In the genomic region with DNA sequence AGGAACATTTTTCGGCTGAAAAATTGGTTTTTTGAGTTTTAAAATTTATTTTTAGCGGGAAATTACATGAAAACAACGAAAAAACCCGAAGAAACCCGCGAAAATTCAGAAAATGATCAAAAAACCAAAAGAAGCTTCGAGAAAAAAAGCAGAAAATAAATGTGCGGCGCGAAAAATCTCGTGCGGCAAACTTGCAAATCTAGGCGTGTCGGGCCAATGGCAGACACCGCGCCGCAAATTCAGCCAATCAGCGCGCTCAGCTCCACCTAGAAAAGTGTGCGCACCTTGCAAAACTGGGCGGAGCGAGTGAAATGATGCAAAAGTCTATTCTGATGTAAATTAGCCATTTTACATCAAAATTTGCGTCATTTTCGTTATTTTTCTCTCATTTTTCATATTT, we compare ENCODE assay signal across 3 worm cellular contexts.
TF ChIP-seq lines count a peak whose summit lies in the region.

A gene (minus strand): TSS at position 15 of the 400 bp plus-strand sequence.

TF ChIP-seq in whole organism, L1 larva, 84 proteins besides CTCF, POLR2A, EP300 and RAD21 (continued from another document and continues in another):
- peak in 1 of 2 experiments; percentile 92 for TF ChIP-seq mdl-1 (tag; optimal IDR thresholded peaks at IDR 0.05; lab: Kevin White, UChicago)
- TF ChIP-seq nhr-85 (tag; lab: Kevin White, UChicago), result peak; percentile 99
- no peak for TF ChIP-seq sptf-1 (tag; optimal IDR thresholded peaks at IDR 0.05; lab: Kevin White, UChicago)
- TF ChIP-seq isw-1 (GFP tag; IDR thresholded peaks at IDR 0.05; lab: Robert Waterston, UW), result peak; percentile 100
- TF ChIP-seq lin-14 (GFP tag; optimal IDR thresholded peaks at IDR 0.05; lab: Kevin White, UChicago), result peak; percentile 99
- TF ChIP-seq ceh-63 (GFP tag; optimal IDR thresholded peaks at IDR 0.05; lab: Kevin White, UChicago), result peak; percentile 85
- TF ChIP-seq unc-130 (tag; optimal IDR thresholded peaks at IDR 0.05; lab: Kevin White, UChicago), result peak; percentile 97
- peak; percentile 72 for TF ChIP-seq nhr-12 (tag; optimal IDR thresholded peaks at IDR 0.05; lab: Kevin White, UChicago)
- TF ChIP-seq C16A3.4 (tag; optimal IDR thresholded peaks at IDR 0.05; lab: Kevin White, UChicago), result peak; percentile 97
- peak; percentile 97 for TF ChIP-seq ztf-4 (tag; optimal IDR thresholded peaks at IDR 0.05; lab: Kevin White, UChicago)
- TF ChIP-seq Y116A8C.19 (tag; optimal IDR thresholded peaks at IDR 0.05; lab: Kevin White, UChicago; ENCODE audit: borderline replicate concordance), result peak; percentile 31
- no peak for TF ChIP-seq hlh-4 (tag; optimal IDR thresholded peaks at IDR 0.05; lab: Kevin White, UChicago)
- TF ChIP-seq nhr-20 (tag; optimal IDR thresholded peaks at IDR 0.05; lab: Kevin White, UChicago), result peak; percentile 99
- peak; percentile 95 for TF ChIP-seq efl-1 (optimal IDR thresholded peaks at IDR 0.05; lab: Kevin White, UChicago)
- peak; percentile 86 to 99 for TF ChIP-seq efl-1 (GFP tag; optimal IDR thresholded peaks at IDR 0.05 in 1 of 2; lab: Kevin White, UChicago)
- TF ChIP-seq hlh-17 (GFP tag; optimal IDR thresholded peaks at IDR 0.05; lab: Kevin White, UChicago; ENCODE audit: borderline replicate concordance), result peak; percentile 65
- TF ChIP-seq F16B12.6 (tag; optimal IDR thresholded peaks at IDR 0.05; lab: Kevin White, UChicago), result peak; percentile 67
- TF ChIP-seq fkh-4 (tag; optimal IDR thresholded peaks at IDR 0.05; lab: Kevin White, UChicago; ENCODE audit: borderline replicate concordance), result peak; percentile 95
- peak; percentile 90 to 93 (median 91) for TF ChIP-seq dpl-1 (GFP tag; optimal IDR thresholded peaks at IDR 0.05; lab: Kevin White, UChicago)
- TF ChIP-seq fkh-10 (GFP tag; optimal IDR thresholded peaks at IDR 0.05; lab: Kevin White, UChicago), result peak; percentile 97
- TF ChIP-seq snu-23 (GFP tag; optimal IDR thresholded peaks at IDR 0.05; lab: Kevin White, UChicago), result peak; percentile 99
- TF ChIP-seq lsy-2 (tag; optimal IDR thresholded peaks at IDR 0.05; lab: Kevin White, UChicago), result peak; percentile 97 to 98
- no peak for TF ChIP-seq alr-1 (tag; optimal IDR thresholded peaks at IDR 0.05; lab: Kevin White, UChicago; ENCODE audit: borderline replicate concordance)
- peak; percentile 99 for TF ChIP-seq grh-1 (GFP tag; IDR thresholded peaks at IDR 0.05; lab: Robert Waterston, UW)
- peak; percentile 99 for TF ChIP-seq nhr-71 (tag; optimal IDR thresholded peaks at IDR 0.05; lab: Kevin White, UChicago)
- TF ChIP-seq nhr-19 (GFP tag; conservative IDR thresholded peaks at IDR 0.05; lab: Robert Waterston, UW), result peak; percentile 99
- TF ChIP-seq lin-35 (GFP tag; optimal IDR thresholded peaks at IDR 0.05; lab: Kevin White, UChicago), result peak; percentile 90 to 94
- TF ChIP-seq nhr-237 (tag; optimal IDR thresholded peaks at IDR 0.05; lab: Kevin White, UChicago), result peak; percentile 93
- TF ChIP-seq aha-1 (tag; optimal IDR thresholded peaks at IDR 0.05; lab: Kevin White, UChicago), result peak; percentile 95
- TF ChIP-seq lin-39 (tag; optimal IDR thresholded peaks at IDR 0.05; lab: Kevin White, UChicago), result peak; percentile 99
- peak; percentile 95 for TF ChIP-seq C04F5.9 (tag; optimal IDR thresholded peaks at IDR 0.05; lab: Kevin White, UChicago)
- peak; percentile 95 for TF ChIP-seq C34B4.2 (tag; optimal IDR thresholded peaks at IDR 0.05; lab: Kevin White, UChicago)
- peak; percentile 99 for TF ChIP-seq mab-9 (GFP tag; IDR thresholded peaks at IDR 0.05; lab: Robert Waterston, UW)
- TF ChIP-seq irx-1 (tag; optimal IDR thresholded peaks at IDR 0.05; lab: Kevin White, UChicago), result peak; percentile 99
- TF ChIP-seq pax-3 (tag; optimal IDR thresholded peaks at IDR 0.05; lab: Kevin White, UChicago), result peak; percentile 99
- TF ChIP-seq pag-3 (tag; optimal IDR thresholded peaks at IDR 0.05; lab: Kevin White, UChicago; ENCODE audit: borderline replicate concordance, insufficient read depth), result no peak
- peak; percentile 99 for TF ChIP-seq lin-13 (GFP tag; optimal IDR thresholded peaks at IDR 0.05; lab: Kevin White, UChicago)
- peak; percentile 36 for TF ChIP-seq zag-1 (tag; optimal IDR thresholded peaks at IDR 0.05; lab: Kevin White, UChicago)
- peak; percentile 73 for TF ChIP-seq ceh-90 (tag; optimal IDR thresholded peaks at IDR 0.05; lab: Kevin White, UChicago)
- TF ChIP-seq egl-27 (tag; optimal IDR thresholded peaks at IDR 0.05; lab: Kevin White, UChicago), result peak; percentile 38 to 66

TF ChIP-seq in whole organism, L3 larva, 47 proteins besides CTCF, POLR2A, EP300 and RAD21 (continued from another document):
- peak; percentile 79 for TF ChIP-seq snpc-4 (tag; optimal IDR thresholded peaks at IDR 0.05; lab: Kevin White, UChicago)
- peak; percentile 83 for TF ChIP-seq unc-62 (GFP tag; optimal IDR thresholded peaks at IDR 0.05; lab: Kevin White, UChicago)
- TF ChIP-seq skn-1 (tag; optimal IDR thresholded peaks at IDR 0.05; lab: Kevin White, UChicago), result peak; percentile 94
- TF ChIP-seq elt-2 (tag; optimal IDR thresholded peaks at IDR 0.05; lab: Kevin White, UChicago), result peak; percentile 88
- TF ChIP-seq nhr-77 (tag; optimal IDR thresholded peaks at IDR 0.05; lab: Kevin White, UChicago), result peak; percentile 81
- no peak for TF ChIP-seq unc-39 (tag; optimal IDR thresholded peaks at IDR 0.05; lab: Kevin White, UChicago)
- peak; percentile 62 for TF ChIP-seq nhr-67 (tag; optimal IDR thresholded peaks at IDR 0.05; lab: Kevin White, UChicago)
- no peak for TF ChIP-seq mml-1 (tag; optimal IDR thresholded peaks at IDR 0.05; lab: Kevin White, UChicago)
- TF ChIP-seq aly-2 (tag; optimal IDR thresholded peaks at IDR 0.05; lab: Kevin White, UChicago), result peak; percentile 90
- TF ChIP-seq fkh-2 (tag; optimal IDR thresholded peaks at IDR 0.05; lab: Kevin White, UChicago), result peak; percentile 77
- peak; percentile 86 for TF ChIP-seq zag-1 (tag; optimal IDR thresholded peaks at IDR 0.05; lab: Kevin White, UChicago)
- TF ChIP-seq nhr-43 (tag; optimal IDR thresholded peaks at IDR 0.05; lab: Kevin White, UChicago; ENCODE audit: poor library complexity, severe bottlenecking), result peak; percentile 99
- TF ChIP-seq nhr-11 (tag; optimal IDR thresholded peaks at IDR 0.05; lab: Kevin White, UChicago), result peak; percentile 83
- peak; percentile 93 for TF ChIP-seq egl-5 (tag; optimal IDR thresholded peaks at IDR 0.05; lab: Kevin White, UChicago)
- TF ChIP-seq mdl-1 (tag; optimal IDR thresholded peaks at IDR 0.05; lab: Kevin White, UChicago), result peak; percentile 54
- peak; percentile 18 for TF ChIP-seq ama-1 (optimal IDR thresholded peaks at IDR 0.05; lab: Kevin White, UChicago)
- peak; percentile 71 for TF ChIP-seq elt-1 (tag; optimal IDR thresholded peaks at IDR 0.05; lab: Kevin White, UChicago)
- TF ChIP-seq egl-27 (tag; optimal IDR thresholded peaks at IDR 0.05; lab: Kevin White, UChicago), result peak; percentile 55
- peak; percentile 54 for TF ChIP-seq daf-12 (tag; optimal IDR thresholded peaks at IDR 0.05; lab: Kevin White, UChicago)
- peak; percentile 95 for TF ChIP-seq ceh-28 (tag; optimal IDR thresholded peaks at IDR 0.05; lab: Kevin White, UChicago)
- peak; percentile 96 for TF ChIP-seq tbx-2 (tag; optimal IDR thresholded peaks at IDR 0.05; lab: Kevin White, UChicago)
- peak; percentile 99 for TF ChIP-seq lin-15B (tag; optimal IDR thresholded peaks at IDR 0.05; lab: Kevin White, UChicago)
- TF ChIP-seq sea-2 (GFP tag; optimal IDR thresholded peaks at IDR 0.05; lab: Kevin White, UChicago), result no peak
- peak; percentile 78 for TF ChIP-seq nhr-76 (tag; optimal IDR thresholded peaks at IDR 0.05; lab: Kevin White, UChicago)
- TF ChIP-seq fkh-10 (GFP tag; optimal IDR thresholded peaks at IDR 0.05; lab: Kevin White, UChicago), result peak; percentile 96
- TF ChIP-seq pha-4 (tag; optimal IDR thresholded peaks at IDR 0.05; lab: Kevin White, UChicago), result peak; percentile 94
- TF ChIP-seq jun-1 (tag; optimal IDR thresholded peaks at IDR 0.05; lab: Kevin White, UChicago), result peak; percentile 96
- TF ChIP-seq nhr-237 (tag; optimal IDR thresholded peaks at IDR 0.05; lab: Kevin White, UChicago), result no peak
- TF ChIP-seq ceh-16 (tag; optimal IDR thresholded peaks at IDR 0.05; lab: Kevin White, UChicago), result peak; percentile 64

TF ChIP-seq in whole organism, young adult, 124 proteins besides CTCF, POLR2A, EP300 and RAD21 (continued from another document and continues in another):
- TF ChIP-seq B0019.2 (GFP tag; conservative IDR thresholded peaks at IDR 0.05; lab: Robert Waterston, UW) (peak; percentile 91), ztf-6 (GFP tag; IDR thresholded peaks at IDR 0.05; lab: Robert Waterston, UW) (0 out of 2 replicates have a peak, but pooled peaks have one; percentile 46), zim-3 (tag; optimal IDR thresholded peaks at IDR 0.05; lab: Kevin White, UChicago) (peak; percentile 93), mes-4 (tag; optimal IDR thresholded peaks at IDR 0.05; lab: Kevin White, UChicago) (peak; percentile 56), athp-1 (tag; optimal IDR thresholded peaks at IDR 0.05; lab: Kevin White, UChicago) (peak; percentile 99), nhr-120 (GFP tag; IDR thresholded peaks at IDR 0.05; lab: Robert Waterston, UW) (0 out of 2 replicates have a peak, but pooled peaks have one; percentile 70), B0035.1 (tag; optimal IDR thresholded peaks at IDR 0.05; lab: Kevin White, UChicago) (peak; percentile 94), lsy-27 (tag; optimal IDR thresholded peaks at IDR 0.05; lab: Kevin White, UChicago; ENCODE audit: borderline replicate concordance, insufficient read depth) (peak; percentile 48), ceh-100 (GFP tag; IDR thresholded peaks at IDR 0.05; lab: Robert Waterston, UW) (peak; percentile 92), Y56A3A.18 (GFP tag; IDR thresholded peaks at IDR 0.05; lab: Robert Waterston, UW) (peak; percentile 97), nfya-1 (tag; optimal IDR thresholded peaks at IDR 0.05; lab: Kevin White, UChicago; ENCODE audit: borderline replicate concordance, insufficient read depth) (no peak), let-607 (tag; optimal IDR thresholded peaks at IDR 0.05; lab: Kevin White, UChicago) (peak; percentile 83 to 92), mcd-1 (GFP tag; IDR thresholded peaks at IDR 0.05; lab: Robert Waterston, UW) (peak; percentile 98), attf-5 (GFP tag; optimal IDR thresholded peaks at IDR 0.05; lab: Kevin White, UChicago) (peak; percentile 95), die-1 (tag; optimal IDR thresholded peaks at IDR 0.05; lab: Kevin White, UChicago) (peak; percentile 77), ZK185.1 (tag; optimal IDR thresholded peaks at IDR 0.05; lab: Kevin White, UChicago; ENCODE audit: poor library complexity, severe bottlenecking) (peak; percentile 97), rcor-1 (GFP tag; IDR thresholded peaks at IDR 0.05; lab: Robert Waterston, UW) (peak; percentile 97), dox-1 (GFP tag; IDR thresholded peaks at IDR 0.05; lab: Robert Waterston, UW) (peak; percentile 99), egl-18 (GFP tag; IDR thresholded peaks at IDR 0.05; lab: Robert Waterston, UW) (peak; percentile 90), rec-8 (tag; optimal IDR thresholded peaks at IDR 0.05; lab: Kevin White, UChicago) (peak; percentile 74 to 85), ceh-79 (tag; optimal IDR thresholded peaks at IDR 0.05; lab: Kevin White, UChicago) (peak; percentile 95), F55B11.4 (tag; optimal IDR thresholded peaks at IDR 0.05; lab: Kevin White, UChicago; ENCODE audit: borderline replicate concordance, insufficient read depth) (no peak), lin-54 (GFP tag; optimal IDR thresholded peaks at IDR 0.05; lab: Kevin White, UChicago) (peak; percentile 98), lin-26 (GFP tag; IDR thresholded peaks at IDR 0.05; lab: Robert Waterston, UW) (peak; percentile 81), mxl-1 (tag; optimal IDR thresholded peaks at IDR 0.05; lab: Kevin White, UChicago) (no peak), lsl-1 (GFP tag; optimal IDR thresholded peaks at IDR 0.05; lab: Kevin White, UChicago) (peak; percentile 92), zfh-2 (GFP tag; conservative IDR thresholded peaks at IDR 0.05; lab: Robert Waterston, UW) (peak; percentile 99), fkh-3 (tag; optimal IDR thresholded peaks at IDR 0.05; lab: Kevin White, UChicago) (peak; percentile 69), ama-1 (optimal IDR thresholded peaks at IDR 0.05; lab: Kevin White, UChicago) (no peak), ama-1 (GFP tag; optimal IDR thresholded peaks at IDR 0.05; lab: Kevin White, UChicago) (peak in 1 of 2 experiments; percentile 67), let-526 (GFP tag; IDR thresholded peaks at IDR 0.05; lab: Robert Waterston, UW) (peak; percentile 92), tlf-1 (GFP tag; optimal IDR thresholded peaks at IDR 0.05; lab: Kevin White, UChicago) (peak; percentile 100), atf-7 (tag; optimal IDR thresholded peaks at IDR 0.05; lab: Kevin White, UChicago) (peak; percentile 97), Y53G8AR.9 (GFP tag; conservative IDR thresholded peaks at IDR 0.05; lab: Robert Waterston, UW) (peak; percentile 98), F52B5.7 (tag; optimal IDR thresholded peaks at IDR 0.05; lab: Kevin White, UChicago) (peak; percentile 94), him-1 (tag; optimal IDR thresholded peaks at IDR 0.05; lab: Kevin White, UChicago) (peak; percentile 68), Y67H2A.10 (GFP tag; conservative IDR thresholded peaks at IDR 0.05; lab: Robert Waterston, UW) (peak; percentile 94), mel-28 (tag; optimal IDR thresholded peaks at IDR 0.05; lab: Kevin White, UChicago; ENCODE audit: borderline replicate concordance) (peak; percentile 87), ets-4 (GFP tag; optimal IDR thresholded peaks at IDR 0.05; lab: Kevin White, UChicago) (peak; percentile 68), snpc-3.4 (tag; optimal IDR thresholded peaks at IDR 0.05; lab: Kevin White, UChicago) (peak; percentile 96), snpc-4 (GFP tag; optimal IDR thresholded peaks at IDR 0.05; lab: Kevin White, UChicago) (peak; percentile 73), snpc-4 (tag; optimal IDR thresholded peaks at IDR 0.05; lab: Kevin White, UChicago) (peak in 3 of 4 experiments; percentile 60 to 90 (median 77)), aptf-2 (GFP tag; conservative IDR thresholded peaks at IDR 0.05; lab: Robert Waterston, UW) (peak; percentile 68), F33H1.4 (GFP tag; IDR thresholded peaks at IDR 0.05; lab: Robert Waterston, UW) (peak; percentile 88), ceh-91 (GFP tag; IDR thresholded peaks at IDR 0.05; lab: Robert Waterston, UW) (peak; percentile 96), ceh-40 (GFP tag; IDR thresholded peaks at IDR 0.05; lab: Robert Waterston, UW) (0 out of 2 replicates have a peak, but pooled peaks have one; percentile 44), cebp-2 (GFP tag; IDR thresholded peaks at IDR 0.05; lab: Robert Waterston, UW) (peak; percentile 94), akir-1 (GFP tag; optimal IDR thresholded peaks at IDR 0.05; lab: Kevin White, UChicago) (no peak), egl-44 (GFP tag; IDR thresholded peaks at IDR 0.05; lab: Robert Waterston, UW) (peak; percentile 93), B0261.1 (tag; optimal IDR thresholded peaks at IDR 0.05; lab: Kevin White, UChicago) (peak; percentile 51), K11D2.4 (GFP tag; IDR thresholded peaks at IDR 0.05; lab: Robert Waterston, UW) (peak; percentile 97), ekl-4 (GFP tag; IDR thresholded peaks at IDR 0.05; lab: Robert Waterston, UW) (peak; percentile 99), ztf-22 (GFP tag; optimal IDR thresholded peaks at IDR 0.05; lab: Kevin White, UChicago) (peak; percentile 82), xnd-1 (tag; optimal IDR thresholded peaks at IDR 0.05; lab: Kevin White, UChicago) (peak; percentile 93), bed-2 (GFP tag; IDR thresholded peaks at IDR 0.05; lab: Robert Waterston, UW) (peak; percentile 95), nhr-27 (tag; optimal IDR thresholded peaks at IDR 0.05; lab: Kevin White, UChicago) (peak; percentile 90), T07F8.4 (tag; optimal IDR thresholded peaks at IDR 0.05; lab: Kevin White, UChicago) (peak; percentile 72), B0336.3 (GFP tag; IDR thresholded peaks at IDR 0.05; lab: Robert Waterston, UW) (peak; percentile 100), dpl-1 (GFP tag; optimal IDR thresholded peaks at IDR 0.05; lab: Kevin White, UChicago) (peak; percentile 92), dpff-1 (tag; optimal IDR thresholded peaks at IDR 0.05; lab: Kevin White, UChicago) (peak; percentile 85), ztf-26 (tag; optimal IDR thresholded peaks at IDR 0.05; lab: Kevin White, UChicago) (peak; percentile 96), F39B2.1 (GFP tag; IDR thresholded peaks at IDR 0.05; lab: Robert Waterston, UW) (peak; percentile 91)
